Worm (Caenorhabditis elegans): Measurements from ENCODE around the gene Y67D8C.2.

Gene Y67D8C.2

ce11 chrIV:3089611-3090010 is 17.5 kb downstream of the Y67D8C.2 start:
- TF ChIP-seq nhr-11 (tag; optimal IDR thresholded peaks at IDR 0.05) (no peak), ref-2 (tag; optimal IDR thresholded peaks at IDR 0.05) (no peak), Y22D7AL.16 (tag; optimal IDR thresholded peaks at IDR 0.05) (no peak), fkh-10 (GFP tag; optimal IDR thresholded peaks at IDR 0.05) (no peak), ttx-3 (tag; optimal IDR thresholded peaks at IDR 0.05) (no peak), sox-2 (GFP tag; IDR thresholded peaks at IDR 0.05) (no peak), ceh-31 (tag; optimal IDR thresholded peaks at IDR 0.05) (no peak), F13H6.1 (tag; optimal IDR thresholded peaks at IDR 0.05) (no peak), rnt-1 (tag; optimal IDR thresholded peaks at IDR 0.05) (no peak), syd-9 (tag; optimal IDR thresholded peaks at IDR 0.05) (no peak), tbx-2 (tag; optimal IDR thresholded peaks at IDR 0.05) (no peak), elt-2 (tag; optimal IDR thresholded peaks at IDR 0.05) (no peak), mec-3 (tag; optimal IDR thresholded peaks at IDR 0.05; ENCODE audit: borderline replicate concordance) (no peak)

- peak; percentile 12 for TF ChIP-seq unc-42 (tag; optimal IDR thresholded peaks at IDR 0.05)
- no peak for TF ChIP-seq tbx-7 (tag; optimal IDR thresholded peaks at IDR 0.05)
- TF ChIP-seq fkh-6 (tag; optimal IDR thresholded peaks at IDR 0.05), result no peak
Observed at ce11 chrIV:3091112-3091511, 19.0 kb downstream of the Y67D8C.2 start.

- no peak for TF ChIP-seq tbx-2 (tag; optimal IDR thresholded peaks at IDR 0.05)
- no peak for TF ChIP-seq unc-55 (GFP tag; optimal IDR thresholded peaks at IDR 0.05)
- no peak for TF ChIP-seq pag-3 (tag; optimal IDR thresholded peaks at IDR 0.05; ENCODE audit: borderline replicate concordance)
- no peak for TF ChIP-seq ceh-14 (tag; optimal IDR thresholded peaks at IDR 0.05)
- no peak for TF ChIP-seq che-1 (tag; optimal IDR thresholded peaks at IDR 0.05)
- no peak for TF ChIP-seq rnt-1 (tag; optimal IDR thresholded peaks at IDR 0.05)
- no peak for TF ChIP-seq C38D4.7 (GFP tag; optimal IDR thresholded peaks at IDR 0.05)
- no peak for TF ChIP-seq tbx-7 (tag; optimal IDR thresholded peaks at IDR 0.05)
- no peak for TF ChIP-seq unc-86 (tag; optimal IDR thresholded peaks at IDR 0.05)
- TF ChIP-seq hlh-30 (tag; optimal IDR thresholded peaks at IDR 0.05; ENCODE audit: insufficient read depth), result no peak
- no peak for TF ChIP-seq sox-4 (tag; optimal IDR thresholded peaks at IDR 0.05)
- no peak for TF ChIP-seq zip-5 (tag; optimal IDR thresholded peaks at IDR 0.05)
- TF ChIP-seq nhr-11 (tag; optimal IDR thresholded peaks at IDR 0.05), result no peak
- no peak for TF ChIP-seq Y22D7AL.16 (tag; optimal IDR thresholded peaks at IDR 0.05)
- no peak for TF ChIP-seq pha-4 (tag; optimal IDR thresholded peaks at IDR 0.05)
Observed at ce11 chrIV:3092978-3093377, 20.9 kb downstream of the Y67D8C.2 start.

ce11 chrIV:3095995-3096544 is 24.0 kb downstream of the Y67D8C.2 start:
- TF ChIP-seq elt-2 (tag; optimal IDR thresholded peaks at IDR 0.05), result no peak
- TF ChIP-seq K09A11.1 (tag; optimal IDR thresholded peaks at IDR 0.05; ENCODE audit: insufficient read depth), result no peak
- no peak for TF ChIP-seq eyg-1 (tag; optimal IDR thresholded peaks at IDR 0.05)
- peak; percentile 71 for TF ChIP-seq unc-42 (tag; optimal IDR thresholded peaks at IDR 0.05)

ce11 chrIV:3097019-3097418 is 24.9 kb downstream of the Y67D8C.2 start:
- TF ChIP-seq hlh-8 (tag; optimal IDR thresholded peaks at IDR 0.05) (no peak), pha-2 (tag; optimal IDR thresholded peaks at IDR 0.05) (no peak)

ce11 chrIV:3101208-3101607 is 29.1 kb downstream of the Y67D8C.2 start:
- no peak for TF ChIP-seq ceh-34 (tag; optimal IDR thresholded peaks at IDR 0.05)
- peak; percentile 27 for TF ChIP-seq rnt-1 (tag; optimal IDR thresholded peaks at IDR 0.05)
- TF ChIP-seq ets-4 (tag; optimal IDR thresholded peaks at IDR 0.05), result no peak
- no peak for TF ChIP-seq ahr-1 (tag; optimal IDR thresholded peaks at IDR 0.05)
- peak; percentile 97 for TF ChIP-seq unc-55 (GFP tag; optimal IDR thresholded peaks at IDR 0.05)
- no peak for TF ChIP-seq mec-3 (tag; optimal IDR thresholded peaks at IDR 0.05; ENCODE audit: borderline replicate concordance)
- TF ChIP-seq pha-4 (tag; optimal IDR thresholded peaks at IDR 0.05), result no peak
